Worm (Caenorhabditis elegans): ENCODE measurements around the gene tba-7.

The tba-7 gene

DNA sequence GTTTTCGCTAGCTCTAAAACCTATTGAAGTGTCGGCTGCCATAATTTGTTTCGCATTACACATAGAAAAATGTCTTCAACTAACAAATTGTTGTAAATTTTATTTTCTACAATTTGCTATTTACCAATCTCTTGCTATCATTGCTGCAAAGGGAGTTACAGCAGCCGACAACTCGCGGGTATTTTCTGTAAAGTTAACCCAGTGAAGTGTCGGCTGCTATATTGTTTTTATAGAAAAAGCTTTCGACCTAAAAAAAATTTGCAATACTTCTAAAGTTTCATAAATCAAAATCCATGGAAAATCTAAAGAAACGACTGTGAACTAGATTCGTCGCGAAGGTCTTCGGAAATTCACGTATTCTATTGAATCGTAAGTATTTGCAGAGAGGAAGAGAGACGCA, 7.3 kb upstream of the tba-7 start:
- TF ChIP-seq ztf-11 (tag; optimal IDR thresholded peaks at IDR 0.05), result no peak

ce11 chrIII:11378450-11378849, 6.9 kb upstream of the tba-7 start:
- TF ChIP-seq lsy-2 (tag; optimal IDR thresholded peaks at IDR 0.05) (peak in 1 of 2 experiments; percentile 5), lin-13 (GFP tag; optimal IDR thresholded peaks at IDR 0.05) (peak; percentile 11), snpc-4 (tag; optimal IDR thresholded peaks at IDR 0.05) (peak; percentile 87), blmp-1 (tag; optimal IDR thresholded peaks at IDR 0.05; ENCODE audit: insufficient read depth) (peak; percentile 91), nhr-23 (tag; optimal IDR thresholded peaks at IDR 0.05) (no peak), zag-1 (tag; optimal IDR thresholded peaks at IDR 0.05) (no peak), nhr-11 (tag; optimal IDR thresholded peaks at IDR 0.05) (no peak)

DNA sequence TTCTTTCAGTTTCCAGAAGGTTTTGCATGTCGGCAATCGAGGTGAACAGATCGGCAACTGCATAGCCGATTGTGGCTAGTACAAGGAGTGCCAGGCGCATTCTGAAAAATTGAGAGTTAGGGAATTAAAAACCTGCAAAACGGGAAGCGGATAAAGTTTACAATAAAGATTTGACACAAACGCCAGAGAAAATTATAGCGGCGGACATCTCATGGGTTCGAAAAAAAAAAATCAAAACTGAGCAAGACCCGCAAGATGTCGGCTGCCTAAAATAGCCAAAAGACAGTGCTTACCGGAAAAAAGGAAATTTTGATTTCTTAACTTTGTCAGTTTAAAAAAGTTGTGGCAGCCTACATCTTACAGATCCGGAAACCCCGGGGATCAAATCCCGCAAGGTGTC, 6.3 kb upstream of the tba-7 start, which contains the start of gene dpy-18:
TSS of gene dpy-18 (minus strand) at position 101 of the 400 bp plus-strand sequence.
- no peak for TF ChIP-seq ztf-1 (GFP tag; conservative IDR thresholded peaks at IDR 0.05)
- no peak for TF ChIP-seq nhr-10 (tag; optimal IDR thresholded peaks at IDR 0.05)
- TF ChIP-seq ZK546.5 (tag; optimal IDR thresholded peaks at IDR 0.05), result no peak
- TF ChIP-seq ztf-11 (tag; optimal IDR thresholded peaks at IDR 0.05), result no peak
- TF ChIP-seq ama-1 (optimal IDR thresholded peaks at IDR 0.05), result no peak
- no peak for TF ChIP-seq mab-5 (tag; optimal IDR thresholded peaks at IDR 0.05)
- no peak for TF ChIP-seq unc-39 (tag; optimal IDR thresholded peaks at IDR 0.05)
- TF ChIP-seq nhr-77 (tag; optimal IDR thresholded peaks at IDR 0.05), result no peak
- no peak for TF ChIP-seq sma-9 (GFP tag; optimal IDR thresholded peaks at IDR 0.05)
- TF ChIP-seq sma-9 (tag; optimal IDR thresholded peaks at IDR 0.05), result no peak
- no peak for TF ChIP-seq C34F6.9 (tag; optimal IDR thresholded peaks at IDR 0.05)
- TF ChIP-seq lin-39 (tag; optimal IDR thresholded peaks at IDR 0.05), result no peak
- TF ChIP-seq ceh-16 (tag; optimal IDR thresholded peaks at IDR 0.05), result no peak

DNA sequence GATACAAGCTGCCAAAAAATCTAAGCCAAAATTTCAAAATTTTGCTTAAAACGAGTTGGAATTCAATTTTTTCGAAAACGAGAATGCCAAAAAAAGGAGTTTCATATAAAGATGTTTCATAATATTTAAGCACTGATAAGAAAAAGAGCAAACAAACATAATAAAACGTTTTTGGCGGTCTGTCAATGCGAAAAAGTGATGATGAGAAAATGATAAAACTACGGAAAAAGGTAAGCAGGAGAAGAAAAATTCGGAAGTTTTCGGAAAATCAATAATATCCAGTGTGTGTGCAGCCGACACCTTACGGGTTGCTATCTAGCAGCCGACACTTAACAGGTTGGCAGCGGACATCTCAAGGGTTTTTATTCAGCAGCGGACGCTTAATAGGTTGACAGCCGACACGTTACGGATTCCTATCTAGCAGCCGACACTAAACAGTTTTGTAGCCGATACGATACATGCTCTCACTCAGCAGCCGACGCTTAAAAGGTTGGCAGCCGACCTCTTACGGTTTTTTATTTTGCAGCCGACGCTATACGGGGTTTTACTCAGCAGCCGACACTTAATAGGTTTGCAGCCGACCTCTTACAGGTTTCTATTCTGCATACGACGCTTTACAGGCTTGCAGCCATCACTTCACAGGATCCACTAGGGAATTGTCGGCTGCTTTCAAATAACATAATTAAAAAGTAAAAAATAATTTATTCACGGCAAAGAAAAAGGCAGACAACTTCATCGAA, 781 bp upstream of the tba-7 start:
- TF ChIP-seq ztf-11 (tag; optimal IDR thresholded peaks at IDR 0.05) (no peak), F13H6.1 (tag; optimal IDR thresholded peaks at IDR 0.05) (no peak), crh-2 (tag; optimal IDR thresholded peaks at IDR 0.05) (no peak), aly-2 (tag; optimal IDR thresholded peaks at IDR 0.05) (no peak), R02D3.7 (tag; optimal IDR thresholded peaks at IDR 0.05) (no peak), mbf-1 (tag; optimal IDR thresholded peaks at IDR 0.05) (no peak), nhr-11 (tag; optimal IDR thresholded peaks at IDR 0.05) (no peak), peb-1 (tag; optimal IDR thresholded peaks at IDR 0.05) (no peak), lin-13 (GFP tag; optimal IDR thresholded peaks at IDR 0.05) (peak; percentile 16), snpc-4 (tag; optimal IDR thresholded peaks at IDR 0.05) (peak; percentile 69), nhr-25 (tag; optimal IDR thresholded peaks at IDR 0.05) (no peak), alr-1 (tag; optimal IDR thresholded peaks at IDR 0.05) (no peak), unc-62 (GFP tag; optimal IDR thresholded peaks at IDR 0.05) (no peak), nhr-12 (tag; optimal IDR thresholded peaks at IDR 0.05) (no peak), lsy-2 (tag; optimal IDR thresholded peaks at IDR 0.05) (no peak), nhr-6 (tag; optimal IDR thresholded peaks at IDR 0.05) (no peak), nhr-23 (tag; optimal IDR thresholded peaks at IDR 0.05) (no peak), lin-11 (tag; optimal IDR thresholded peaks at IDR 0.05) (no peak), fos-1 (tag; optimal IDR thresholded peaks at IDR 0.05) (peak; percentile 73), sma-9 (GFP tag; optimal IDR thresholded peaks at IDR 0.05) (no peak), sma-9 (tag; optimal IDR thresholded peaks at IDR 0.05) (no peak), lin-39 (tag; optimal IDR thresholded peaks at IDR 0.05) (no peak)

ce11 chrIII:11371236-11371635, 352 bp downstream of the tba-7 start:
- TF ChIP-seq gmeb-1 (tag; optimal IDR thresholded peaks at IDR 0.05), result peak; percentile 4
- TF ChIP-seq unc-55 (GFP tag; optimal IDR thresholded peaks at IDR 0.05), result peak; percentile 59
- no peak for TF ChIP-seq unc-62 (GFP tag; optimal IDR thresholded peaks at IDR 0.05)
- TF ChIP-seq lsy-2 (tag; optimal IDR thresholded peaks at IDR 0.05), result peak in 1 of 2 experiments; percentile 34
- peak; percentile 75 for TF ChIP-seq nhr-129 (tag; optimal IDR thresholded peaks at IDR 0.05)
- TF ChIP-seq ztf-1 (GFP tag; conservative IDR thresholded peaks at IDR 0.05), result 0 out of 2 replicates have a peak, but pooled peaks have one; percentile 64
- TF ChIP-seq sma-3 (GFP tag; optimal IDR thresholded peaks at IDR 0.05), result peak; percentile 50
- TF ChIP-seq zag-1 (tag; optimal IDR thresholded peaks at IDR 0.05), result peak; percentile 20
- peak; percentile 38 for TF ChIP-seq lin-11 (tag; optimal IDR thresholded peaks at IDR 0.05)
- TF ChIP-seq ama-1 (optimal IDR thresholded peaks at IDR 0.05), result no peak
- TF ChIP-seq sma-9 (GFP tag; optimal IDR thresholded peaks at IDR 0.05), result peak; percentile 56
- TF ChIP-seq sma-9 (tag; optimal IDR thresholded peaks at IDR 0.05), result no peak
- TF ChIP-seq snpc-4 (tag; optimal IDR thresholded peaks at IDR 0.05), result peak; percentile 44
- TF ChIP-seq fos-1 (tag; optimal IDR thresholded peaks at IDR 0.05), result peak; percentile 21
- TF ChIP-seq ZK546.5 (tag; optimal IDR thresholded peaks at IDR 0.05), result no peak
- no peak for TF ChIP-seq blmp-1 (tag; optimal IDR thresholded peaks at IDR 0.05; ENCODE audit: insufficient read depth)
- peak; percentile 29 for TF ChIP-seq crh-2 (tag; optimal IDR thresholded peaks at IDR 0.05)
- no peak for TF ChIP-seq nhr-21 (tag; optimal IDR thresholded peaks at IDR 0.05)
- TF ChIP-seq nhr-237 (tag; optimal IDR thresholded peaks at IDR 0.05), result no peak
- no peak for TF ChIP-seq ztf-4 (tag; optimal IDR thresholded peaks at IDR 0.05)
- no peak for TF ChIP-seq nhr-12 (tag; optimal IDR thresholded peaks at IDR 0.05)
- TF ChIP-seq C34F6.9 (tag; optimal IDR thresholded peaks at IDR 0.05), result peak; percentile 21
- no peak for TF ChIP-seq lin-13 (GFP tag; optimal IDR thresholded peaks at IDR 0.05)
- peak; percentile 41 for TF ChIP-seq F13H6.1 (tag; optimal IDR thresholded peaks at IDR 0.05)
- TF ChIP-seq mdl-1 (tag; optimal IDR thresholded peaks at IDR 0.05), result peak in 1 of 2 experiments; percentile 14
- no peak for TF ChIP-seq nhr-25 (tag; optimal IDR thresholded peaks at IDR 0.05)
- peak; percentile 30 for TF ChIP-seq egl-27 (tag; optimal IDR thresholded peaks at IDR 0.05)
- no peak for TF ChIP-seq peb-1 (tag; optimal IDR thresholded peaks at IDR 0.05)
- TF ChIP-seq unc-39 (tag; optimal IDR thresholded peaks at IDR 0.05), result no peak

All from whole organism, L2 larva.